Fruit fly (Drosophila melanogaster): ENCODE data around the gene lectin-22C.

Gene lectin-22C

dm6 chr2L:2037165-2037550, at the start of gene lectin-22C:
Gene lectin-22C, minus strand, starts transcription at chr2L:2037265.
- TF ChIP-seq CG8478 (optimal IDR thresholded peaks at IDR 0.05) = no peak
- no peak for TF ChIP-seq CTCF (optimal IDR thresholded peaks at IDR 0.05)

dm6 chr2L:2084349-2084748, 47.3 kb upstream of the lectin-22C start:
- no peak for TF ChIP-seq CTCF (optimal IDR thresholded peaks at IDR 0.05)
- no peak for TF ChIP-seq CG8478 (optimal IDR thresholded peaks at IDR 0.05)

- TF ChIP-seq CTCF (optimal IDR thresholded peaks at IDR 0.05) (no peak), CG8478 (optimal IDR thresholded peaks at IDR 0.05) (no peak)
Observed at dm6 chr2L:2079619-2080018, 42.6 kb upstream of the lectin-22C start, which contains the start of gene CG12674. Gene CG12674, plus strand, starts transcription at chr2L:2079919.

dm6 chr2L:2072970-2073369, 35.9 kb upstream of the lectin-22C start:
- TF ChIP-seq CG8478 (optimal IDR thresholded peaks at IDR 0.05) (no peak), CTCF (optimal IDR thresholded peaks at IDR 0.05) (no peak)

dm6 chr2L:2054289-2054688, 17.2 kb upstream of the lectin-22C start, which contains the start of gene Or22c:
Gene Or22c, plus strand, starts transcription at chr2L:2054589.
- TF ChIP-seq CG8478 (optimal IDR thresholded peaks at IDR 0.05) = no peak
- TF ChIP-seq CTCF (optimal IDR thresholded peaks at IDR 0.05) = no peak

dm6 chr2L:2045265-2045664, 8.2 kb upstream of the lectin-22C start, which contains the start of gene Kebab:
Gene Kebab, plus strand, starts transcription at chr2L:2045494.
- peak in 1 of 2 experiments; percentile 23 for TF ChIP-seq CTCF (optimal IDR thresholded peaks at IDR 0.05)
- no peak for TF ChIP-seq CG8478 (optimal IDR thresholded peaks at IDR 0.05)

- TF ChIP-seq CG8478 (optimal IDR thresholded peaks at IDR 0.05) (no peak), CTCF (optimal IDR thresholded peaks at IDR 0.05) (no peak)
Observed at dm6 chr2L:2044826-2045225, 7.8 kb upstream of the lectin-22C start.

- TF ChIP-seq CTCF (optimal IDR thresholded peaks at IDR 0.05) (no peak), CG8478 (optimal IDR thresholded peaks at IDR 0.05) (no peak)
Observed at dm6 chr2L:2042072-2042471, 5.0 kb upstream of the lectin-22C start.

dm6 chr2L:2039458-2039857, 2.4 kb upstream of the lectin-22C start:
- TF ChIP-seq CTCF (optimal IDR thresholded peaks at IDR 0.05) = no peak
- no peak for TF ChIP-seq CG8478 (optimal IDR thresholded peaks at IDR 0.05)

- TF ChIP-seq CTCF (optimal IDR thresholded peaks at IDR 0.05) (no peak), CG8478 (optimal IDR thresholded peaks at IDR 0.05) (no peak)
Observed at dm6 chr2L:2038956-2039263, 1.8 kb upstream of the lectin-22C start.

dm6 chr2L:2038253-2038955, 1.3 kb upstream of the lectin-22C start:
- TF ChIP-seq CTCF (optimal IDR thresholded peaks at IDR 0.05) (no peak), CG8478 (optimal IDR thresholded peaks at IDR 0.05) (no peak)

- TF ChIP-seq CG8478 (optimal IDR thresholded peaks at IDR 0.05) (no peak), CTCF (optimal IDR thresholded peaks at IDR 0.05) (peak; percentile 63 to 68)
Observed at dm6 chr2L:2037551-2038252, 637 bp upstream of the lectin-22C start.

- no peak for TF ChIP-seq CTCF (optimal IDR thresholded peaks at IDR 0.05)
- no peak for TF ChIP-seq CG8478 (optimal IDR thresholded peaks at IDR 0.05)
Observed at dm6 chr2L:2035941-2036340, 1.1 kb downstream of the lectin-22C start, which contains the start of gene CG42296. Gene CG42296, minus strand, starts transcription at chr2L:2036041.

dm6 chr2L:2032076-2032475, 5.0 kb downstream of the lectin-22C start:
- TF ChIP-seq CG8478 (optimal IDR thresholded peaks at IDR 0.05) (no peak), CTCF (optimal IDR thresholded peaks at IDR 0.05) (no peak)

dm6 chr2L:2031522-2031921, 5.5 kb downstream of the lectin-22C start:
- no peak for TF ChIP-seq CG8478 (optimal IDR thresholded peaks at IDR 0.05)
- no peak for TF ChIP-seq CTCF (optimal IDR thresholded peaks at IDR 0.05)

dm6 chr2L:2022823-2023222, 14.2 kb downstream of the lectin-22C start:
- TF ChIP-seq CG8478 (optimal IDR thresholded peaks at IDR 0.05) (no peak), CTCF (optimal IDR thresholded peaks at IDR 0.05) (no peak)
